Worm (Caenorhabditis elegans) whole organism, L4 larva: ENCODE measurements around the gene rog-1.
A peak's percentile ranks its signal among the peaks of the same experiment; 100 is the strongest.

ENCODE experiments used
- D1046.2 ChIP-seq: fragments of 200-800 bp; sonication (Bioruptor generic); IDR thresholded peaks from 2 replicates; pipeline ENCODE4 v1.3.6; 2022; ENCODE audit warnings: missing genetic modification characterization, missing compliant biosample characterization
- F37D6.2 ChIP-seq: sonication (generic microtip); optimal IDR thresholded peaks from 2 replicates; lab custom pipeline; 2016; ENCODE audit warnings: mild to moderate bottlenecking, missing genetic modification characterization, missing compliant biosample characterization
- F44E2.7 ChIP-seq: fragments of 200-800 bp; sonication (Bioruptor generic); IDR thresholded peaks from 2 replicates; pipeline ENCODE4 v2.1.2; 2022; ENCODE audit warnings: missing genetic modification characterization, missing compliant biosample characterization
- R02D3.7 ChIP-seq: fragments of 150-350 bp; sonication (generic microtip); optimal IDR thresholded peaks from 3 replicates; lab custom pipeline; 2014; ENCODE audit warnings: missing biosample characterization, missing genetic modification characterization
- ZK546.5 ChIP-seq, 2 experiments: sonication (generic microtip); optimal IDR thresholded peaks; 2 replicates each; lab custom pipeline; 2017; ENCODE audit warnings: missing biosample characterization in 2 of 2, missing genetic modification characterization in 2 of 2
- aha-1 ChIP-seq: fragments of 150-350 bp; peaks from one replicate; lab custom pipeline; 2014; ENCODE audit warnings: missing biosample characterization, missing genetic modification characterization
- ama-1 ChIP-seq: fragments of 150-350 bp; optimal IDR thresholded peaks from 2 replicates; lab custom pipeline; 2014; ENCODE audit warnings: inconsistent platforms, mixed read lengths
- arid-1 ChIP-seq: fragments of 200-800 bp; sonication (Bioruptor generic); conservative IDR thresholded peaks from 2 replicates; pipeline ENCODE4 v1.3.6; 2022; ENCODE audit warnings: missing genetic modification reagents, missing genetic modification characterization, missing compliant biosample characterization
- ceh-44 ChIP-seq: fragments of 200-800 bp; sonication (Bioruptor generic); IDR thresholded peaks from 2 replicates; pipeline ENCODE4 v1.3.6; 2022; ENCODE audit warnings: missing genetic modification reagents, missing genetic modification characterization, missing compliant biosample characterization
- ceh-82 ChIP-seq: sonication (generic microtip); optimal IDR thresholded peaks from 2 replicates; lab custom pipeline; 2017; ENCODE audit warnings: missing biosample characterization, missing genetic modification characterization
- ctbp-1 ChIP-seq: fragments of 200-800 bp; sonication (Bioruptor generic); IDR thresholded peaks from 2 replicates; pipeline ENCODE4 v1.3.6; 2022; ENCODE audit warnings: missing genetic modification reagents, missing genetic modification characterization, missing compliant biosample characterization
- daf-16 ChIP-seq, 3 experiments: sonication (generic microtip); optimal IDR thresholded peaks; 2 replicates each; lab custom pipeline; 2016 to 2017; ENCODE audit warnings: missing genetic modification characterization in 3 of 3, missing genetic modification reagents in 3 of 3, mild to moderate bottlenecking in 2 of 3, missing compliant biosample characterization in 2 of 3, missing biosample characterization in 1 of 3, moderate library complexity in 1 of 3
- daf-8 ChIP-seq: fragments of 200-800 bp; sonication (Bioruptor generic); IDR thresholded peaks from 2 replicates; pipeline ENCODE4 v1.3.6; 2022; ENCODE audit warnings: missing genetic modification characterization, missing compliant biosample characterization
- dve-1 ChIP-seq: sonication (generic microtip); optimal IDR thresholded peaks from 2 replicates; lab custom pipeline; 2017; ENCODE audit warnings: antibody characterized with exemption, mild to moderate bottlenecking, missing genetic modification characterization, missing compliant biosample characterization; ENCODE audit not compliant: insufficient read depth
- fkh-10 ChIP-seq: fragments of 150-350 bp; optimal IDR thresholded peaks from 2 replicates; lab custom pipeline; 2014; ENCODE audit warnings: missing biosample characterization, missing genetic modification reagents, missing genetic modification characterization
- fos-1 ChIP-seq: fragments of 150-350 bp; optimal IDR thresholded peaks from 2 replicates; lab custom pipeline; 2014; ENCODE audit warnings: missing biosample characterization, missing genetic modification characterization
- hlh-11 ChIP-seq: fragments of 200-800 bp; sonication (Bioruptor generic); optimal IDR thresholded peaks from 2 replicates; lab custom pipeline; 2018; ENCODE audit warnings: mild to moderate bottlenecking, missing genetic modification characterization, missing compliant biosample characterization
- hlh-30 ChIP-seq: sonication (generic microtip); optimal IDR thresholded peaks from 2 replicates; lab custom pipeline; 2017; ENCODE audit warnings: antibody characterized with exemption, mild to moderate bottlenecking, missing genetic modification characterization, missing compliant biosample characterization; ENCODE audit not compliant: insufficient read depth
- hmg-1.1 ChIP-seq: fragments of 200-800 bp; sonication (Bioruptor generic); IDR thresholded peaks from 2 replicates; pipeline ENCODE4 v1.3.6; 2022; ENCODE audit warnings: missing genetic modification reagents, missing genetic modification characterization, missing compliant biosample characterization
- jun-1 ChIP-seq: fragments of 150-350 bp; optimal IDR thresholded peaks from 2 replicates; lab custom pipeline; 2014; ENCODE audit warnings: missing biosample characterization, missing genetic modification reagents, missing genetic modification characterization
- lin-1 ChIP-seq: fragments of 200-800 bp; sonication (Bioruptor generic); IDR thresholded peaks from 2 replicates; pipeline ENCODE4 v1.3.6; 2022; ENCODE audit warnings: missing genetic modification reagents, missing genetic modification characterization, missing compliant biosample characterization
- lin-15B ChIP-seq: fragments of 150-350 bp; sonication (generic microtip); optimal IDR thresholded peaks from 3 replicates; lab custom pipeline; 2014; ENCODE audit warnings: missing biosample characterization, missing genetic modification characterization
- lin-38 ChIP-seq: fragments of 200-800 bp; sonication (Bioruptor generic); IDR thresholded peaks from 2 replicates; pipeline ENCODE4 v1.3.6; 2022; ENCODE audit warnings: missing genetic modification reagents, missing genetic modification characterization, missing compliant biosample characterization
- lin-39 ChIP-seq: fragments of 150-350 bp; optimal IDR thresholded peaks from 2 replicates; lab custom pipeline; 2014; ENCODE audit warnings: missing biosample characterization, missing genetic modification reagents, missing genetic modification characterization
- lsy-2 ChIP-seq, 2 experiments: fragments of 150-350 bp in 1 of 2; sonication (generic microtip) in 1 of 2; optimal IDR thresholded peaks; 2 replicates each; lab custom pipeline; 2014 to 2017; ENCODE audit warnings: missing biosample characterization in 2 of 2, missing genetic modification characterization in 2 of 2
- madf-5 ChIP-seq, 2 experiments: fragments of 200-800 bp; sonication (Bioruptor generic); IDR thresholded peaks; 2 replicates each; pipeline ENCODE4 v1.3.6; 2022; ENCODE audit warnings: missing compliant biosample characterization in 2 of 2, missing genetic modification characterization in 2 of 2
- mdl-1 ChIP-seq, 2 experiments: fragments of 150-350 bp in 1 of 2; sonication (generic microtip) in 1 of 2; optimal IDR thresholded peaks; 2 replicates each; lab custom pipeline; 2014 to 2017; ENCODE audit warnings: missing biosample characterization in 2 of 2, missing genetic modification characterization in 2 of 2
- mes-2 ChIP-seq: sonication (generic microtip); optimal IDR thresholded peaks from 2 replicates; lab custom pipeline; 2016; ENCODE audit warnings: missing genotype, mild to moderate bottlenecking, missing genetic modification characterization, missing compliant biosample characterization; ENCODE audit not compliant: poor library complexity, severe bottlenecking
- mxl-3 ChIP-seq: fragments of 200-800 bp; sonication (Bioruptor generic); optimal IDR thresholded peaks from 2 replicates; lab custom pipeline; 2018; ENCODE audit warnings: mild to moderate bottlenecking, missing genetic modification characterization, missing compliant biosample characterization
- nhr-102 ChIP-seq: sonication (generic microtip); optimal IDR thresholded peaks from 2 replicates; lab custom pipeline; 2016; ENCODE audit warnings: mild to moderate bottlenecking, missing genetic modification characterization, moderate library complexity, missing compliant biosample characterization
- nhr-11 ChIP-seq: fragments of 150-350 bp; optimal IDR thresholded peaks from 2 replicates; lab custom pipeline; 2014; ENCODE audit warnings: missing biosample characterization, missing genetic modification characterization
- nhr-111 ChIP-seq: fragments of 200-800 bp; sonication (Bioruptor generic); optimal IDR thresholded peaks from 2 replicates; lab custom pipeline; 2018; ENCODE audit warnings: mild to moderate bottlenecking, missing genetic modification characterization, missing compliant biosample characterization
- nhr-237 ChIP-seq: sonication (generic microtip); optimal IDR thresholded peaks from 2 replicates; lab custom pipeline; 2017; ENCODE audit warnings: missing biosample characterization, missing genetic modification characterization
- nhr-41 ChIP-seq: fragments of 200-800 bp; sonication (Bioruptor generic); IDR thresholded peaks from 2 replicates; pipeline ENCODE4 v1.3.6; 2022; ENCODE audit warnings: missing genetic modification reagents, missing genetic modification characterization, missing compliant biosample characterization
- nhr-42 ChIP-seq: fragments of 200-800 bp; sonication (Bioruptor generic); IDR thresholded peaks from 2 replicates; pipeline ENCODE4 v1.3.6; 2022; ENCODE audit warnings: missing genetic modification characterization, missing compliant biosample characterization
- nhr-6 ChIP-seq: fragments of 150-350 bp; optimal IDR thresholded peaks from 2 replicates; lab custom pipeline; 2014; ENCODE audit warnings: missing biosample characterization, missing genetic modification characterization
- nhr-76 ChIP-seq: fragments of 150-350 bp; optimal IDR thresholded peaks from 2 replicates; lab custom pipeline; 2014; ENCODE audit warnings: missing biosample characterization, missing genetic modification characterization
- nhr-77 ChIP-seq: fragments of 150-350 bp; optimal IDR thresholded peaks from 2 replicates; lab custom pipeline; 2014; ENCODE audit warnings: missing biosample characterization, missing genetic modification characterization
- pha-4 ChIP-seq, 2 experiments: fragments of 150-350 bp in 1 of 2; fragments of 200-800 bp in 1 of 2; sonication (Bioruptor generic) in 1 of 2; IDR thresholded peaks in 1 of 2; optimal IDR thresholded peaks in 1 of 2; 2 replicates each; pipeline versions ENCODE4 v1.3.6 to Lab custom; 2014 to 2022; ENCODE audit warnings: missing genetic modification characterization in 2 of 2, missing genetic modification reagents in 2 of 2, missing biosample characterization in 1 of 2, missing compliant biosample characterization in 1 of 2
- saeg-2 ChIP-seq: fragments of 200-800 bp; sonication (Bioruptor generic); IDR thresholded peaks from 2 replicates; pipeline ENCODE4 v1.3.6; 2022; ENCODE audit warnings: missing genetic modification reagents, missing genetic modification characterization, missing compliant biosample characterization
- sdz-12 ChIP-seq: fragments of 200-800 bp; sonication (Bioruptor generic); optimal IDR thresholded peaks from 2 replicates; lab custom pipeline; 2018; ENCODE audit warnings: mild to moderate bottlenecking, missing genetic modification characterization, missing compliant biosample characterization
- snpc-1.2 ChIP-seq: fragments of 200-800 bp; sonication (Bioruptor generic); IDR thresholded peaks from 2 replicates; pipeline ENCODE4 v1.3.6; 2022; ENCODE audit warnings: missing genetic modification reagents, missing genetic modification characterization, missing compliant biosample characterization
- snpc-4 ChIP-seq: fragments of 150-350 bp; optimal IDR thresholded peaks from 2 replicates; lab custom pipeline; 2014; ENCODE audit warnings: missing biosample characterization, missing genetic modification characterization
- spr-1 ChIP-seq: sonication (generic microtip); optimal IDR thresholded peaks from 2 replicates; lab custom pipeline; 2016; ENCODE audit warnings: mild to moderate bottlenecking, missing genetic modification characterization, missing compliant biosample characterization
- tag-97 ChIP-seq: fragments of 200-800 bp; sonication (Bioruptor generic); IDR thresholded peaks from 2 replicates; pipeline ENCODE4 v1.3.6; 2022; ENCODE audit warnings: missing genetic modification characterization, missing compliant biosample characterization
- tra-1 ChIP-seq: fragments of 200-800 bp; sonication (Bioruptor generic); IDR thresholded peaks from 2 replicates; pipeline ENCODE4 v1.3.6; 2022; ENCODE audit warnings: missing genetic modification reagents, missing genetic modification characterization, missing compliant biosample characterization
- unc-62 ChIP-seq, 3 experiments: fragments of 150-350 bp in 1 of 3; sonication (generic microtip); optimal IDR thresholded peaks in 2 of 3; peaks in 1 of 3; 1 replicate in 1 of 3; 2 replicates in 2 of 3; lab custom pipeline; 2014 to 2017; ENCODE audit warnings: missing biosample characterization in 3 of 3, missing genetic modification characterization in 3 of 3, missing genetic modification reagents in 3 of 3, missing genotype in 1 of 3
- zfp-2 ChIP-seq: sonication (generic microtip); optimal IDR thresholded peaks from 2 replicates; lab custom pipeline; 2016; ENCODE audit warnings: mild to moderate bottlenecking, missing genetic modification characterization, missing compliant biosample characterization
- zip-2 ChIP-seq: fragments of 150-350 bp; optimal IDR thresholded peaks from 2 replicates; lab custom pipeline; 2014; ENCODE audit warnings: missing biosample characterization, missing genetic modification characterization
- ztf-11 ChIP-seq: fragments of 150-350 bp; optimal IDR thresholded peaks from 2 replicates; lab custom pipeline; 2014; ENCODE audit warnings: missing biosample characterization, missing genetic modification characterization

Gene rog-1

ce11 chrII:1323190-1323651, 51.6 kb downstream of the rog-1 start (continued):
- TF ChIP-seq ztf-11 (tag; lab: Kevin White, UChicago) (no peak), F37D6.2 (tag; lab: Kevin White, UChicago) (peak; percentile 22), nhr-6 (tag; lab: Kevin White, UChicago) (no peak), hlh-11 (tag; lab: Kevin White, UChicago) (peak; percentile 37), lin-1 (GFP tag; lab: Robert Waterston, UW) (no peak), sdz-12 (GFP tag; lab: Kevin White, UChicago) (no peak), saeg-2 (no peak), nhr-76 (no peak), ceh-44 (GFP tag; lab: Robert Waterston, UW) (no peak), hmg-1.1 (GFP tag; lab: Robert Waterston, UW) (peak; percentile 66), daf-16 (GFP tag; optimal IDR thresholded peaks at IDR 0.05; lab: Kevin White, UChicago) (peak in 1 of 2 experiments; percentile 1), daf-16 (tag; optimal IDR thresholded peaks at IDR 0.05; lab: Kevin White, UChicago) (no peak), pha-4 (GFP tag; IDR thresholded peaks at IDR 0.05; lab: Robert Waterston, UW) (peak; percentile 20; the same call in 1 of the 2 replicates), pha-4 (tag; optimal IDR thresholded peaks at IDR 0.05; lab: Kevin White, UChicago) (no peak), nhr-42 (GFP tag; lab: Robert Waterston, UW) (no peak), zfp-2 (tag; lab: Kevin White, UChicago) (no peak), hlh-30 (tag; lab: Kevin White, UChicago) (peak; percentile 19), mdl-1 (tag; optimal IDR thresholded peaks at IDR 0.05; lab: Kevin White, UChicago) (no peak), fkh-10 (GFP tag; lab: Kevin White, UChicago) (no peak), lin-38 (GFP tag; lab: Robert Waterston, UW) (peak; percentile 81), nhr-41 (GFP tag; lab: Robert Waterston, UW) (no peak), unc-62 (GFP tag; optimal IDR thresholded peaks at IDR 0.05 in 1 of 2; lab: Kevin White, UChicago) (peak in 1 of 2 experiments; percentile 62), unc-62 (tag; optimal IDR thresholded peaks at IDR 0.05; lab: Kevin White, UChicago) (no peak), snpc-1.2 (no peak), spr-1 (no peak), mxl-3 (GFP tag; lab: Kevin White, UChicago) (no peak), snpc-4 (tag; lab: Kevin White, UChicago) (no peak), ZK546.5 (tag; optimal IDR thresholded peaks at IDR 0.05; lab: Kevin White, UChicago) (peak in 1 of 2 experiments; percentile 29), nhr-111 (GFP tag; lab: Kevin White, UChicago) (no peak), lin-39 (tag; lab: Kevin White, UChicago) (no peak), nhr-237 (tag; lab: Kevin White, UChicago) (no peak), daf-8 (GFP tag; lab: Robert Waterston, UW) (no peak), nhr-11 (tag; lab: Kevin White, UChicago) (no peak), arid-1 (GFP tag; lab: Robert Waterston, UW) (no peak), fos-1 (tag; lab: Kevin White, UChicago) (no peak), ama-1 (lab: Kevin White, UChicago) (peak; percentile 1), R02D3.7 (tag; lab: Kevin White, UChicago) (no peak), D1046.2 (GFP tag; lab: Robert Waterston, UW) (no peak), ctbp-1 (no peak), jun-1 (no peak), F44E2.7 (GFP tag; lab: Robert Waterston, UW) (no peak), tag-97 (no peak), aha-1 (tag; lab: Kevin White, UChicago) (peak; percentile 94), nhr-102 (tag; lab: Kevin White, UChicago) (peak; percentile 32), dve-1 (peak; percentile 14), tra-1 (no peak), nhr-77 (tag; lab: Kevin White, UChicago) (no peak), zip-2 (tag; lab: Kevin White, UChicago) (no peak), lin-15B (tag; lab: Kevin White, UChicago) (no peak), lsy-2 (tag; optimal IDR thresholded peaks at IDR 0.05; lab: Kevin White, UChicago) (peak in 1 of 2 experiments; percentile 58), mes-2 (tag; lab: Kevin White, UChicago) (peak; percentile 40), ceh-82 (no peak), madf-5 (GFP tag; IDR thresholded peaks at IDR 0.05; lab: Robert Waterston, UW) (no peak)
